Worm (Caenorhabditis elegans): ENCODE data around the gene eral-1.
A peak's percentile ranks its signal among the peaks of the same experiment; 100 is the strongest.

The eral-1 gene

DNA sequence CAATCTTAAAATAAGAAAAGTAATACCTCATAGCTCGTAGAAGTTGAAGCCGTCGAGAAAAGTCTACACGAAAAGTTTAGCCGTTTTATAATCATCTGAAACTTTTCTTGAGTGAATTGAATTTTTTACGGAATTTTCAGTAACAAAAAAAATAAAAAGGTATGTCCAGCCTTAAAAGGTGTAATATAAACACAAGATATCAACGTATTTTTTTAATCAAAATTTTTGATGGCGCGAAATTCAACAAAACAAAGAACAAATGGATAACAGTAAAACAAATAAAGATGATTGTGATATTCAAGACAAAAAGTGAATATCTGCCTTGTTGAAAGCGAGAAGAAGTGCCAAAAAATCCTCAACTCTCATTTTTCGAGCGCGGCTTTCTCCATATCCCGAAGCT is at the start of gene eral-1:
Gene eral-1 (minus strand): TSS at position 101 of the 400 bp plus-strand sequence.
- TF ChIP-seq bed-1 (GFP tag; IDR thresholded peaks at IDR 0.05) (no peak), let-526 (GFP tag; IDR thresholded peaks at IDR 0.05) (no peak), nfyb-1 (GFP tag; IDR thresholded peaks at IDR 0.05) (no peak), aptf-3 (GFP tag; IDR thresholded peaks at IDR 0.05) (no peak), F57A8.1 (GFP tag; optimal IDR thresholded peaks at IDR 0.05) (no peak), unc-62 (GFP tag; optimal IDR thresholded peaks at IDR 0.05) (no peak), die-1 (tag; optimal IDR thresholded peaks at IDR 0.05) (no peak), dox-1 (GFP tag; IDR thresholded peaks at IDR 0.05) (no peak), attf-3 (GFP tag; conservative IDR thresholded peaks at IDR 0.05) (no peak), madf-3 (GFP tag; IDR thresholded peaks at IDR 0.05) (no peak), ztf-18 (tag; optimal IDR thresholded peaks at IDR 0.05) (no peak), mcd-1 (GFP tag; IDR thresholded peaks at IDR 0.05) (no peak), ztf-25 (GFP tag; IDR thresholded peaks at IDR 0.05) (no peak), lin-35 (GFP tag; optimal IDR thresholded peaks at IDR 0.05) (no peak), dpff-1 (tag; optimal IDR thresholded peaks at IDR 0.05) (no peak), aptf-2 (GFP tag; conservative IDR thresholded peaks at IDR 0.05) (no peak), egl-44 (GFP tag; IDR thresholded peaks at IDR 0.05) (no peak)

DNA sequence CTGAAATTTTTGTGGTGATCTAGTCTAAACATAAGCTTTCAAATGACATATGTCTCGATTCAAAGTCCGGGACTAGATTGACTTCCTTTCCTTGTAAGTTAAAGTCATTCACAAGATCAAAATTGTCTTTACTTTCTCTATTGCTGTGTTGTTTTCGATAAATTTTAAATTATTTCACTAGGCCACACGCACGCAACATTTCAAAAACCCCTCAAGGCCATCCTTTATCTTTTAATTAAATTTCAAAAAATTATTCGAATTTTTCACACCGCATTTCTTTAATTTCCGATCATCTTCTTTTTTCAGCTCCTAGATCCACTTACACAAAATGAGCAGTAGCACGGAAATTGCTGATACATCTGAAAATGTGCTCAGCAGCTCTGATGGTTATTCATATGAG is 46.7 kb upstream of the eral-1 start, which contains the start of gene ZK1307.7:
Gene ZK1307.7 (plus strand): TSS at position 301 of the 400 bp plus-strand sequence.
- TF ChIP-seq mes-4 (tag; optimal IDR thresholded peaks at IDR 0.05) = no peak
- no peak for TF ChIP-seq snpc-1.1 (tag; optimal IDR thresholded peaks at IDR 0.05; ENCODE audit: insufficient read depth)
- no peak for TF ChIP-seq dpff-1 (tag; optimal IDR thresholded peaks at IDR 0.05)
- no peak for TF ChIP-seq attf-5 (GFP tag; optimal IDR thresholded peaks at IDR 0.05)
- TF ChIP-seq nhr-90 (tag; optimal IDR thresholded peaks at IDR 0.05) = no peak
- no peak for TF ChIP-seq F49E8.2 (tag; optimal IDR thresholded peaks at IDR 0.05; ENCODE audit: insufficient read depth)
- no peak for TF ChIP-seq fkh-3 (tag; optimal IDR thresholded peaks at IDR 0.05)

DNA sequence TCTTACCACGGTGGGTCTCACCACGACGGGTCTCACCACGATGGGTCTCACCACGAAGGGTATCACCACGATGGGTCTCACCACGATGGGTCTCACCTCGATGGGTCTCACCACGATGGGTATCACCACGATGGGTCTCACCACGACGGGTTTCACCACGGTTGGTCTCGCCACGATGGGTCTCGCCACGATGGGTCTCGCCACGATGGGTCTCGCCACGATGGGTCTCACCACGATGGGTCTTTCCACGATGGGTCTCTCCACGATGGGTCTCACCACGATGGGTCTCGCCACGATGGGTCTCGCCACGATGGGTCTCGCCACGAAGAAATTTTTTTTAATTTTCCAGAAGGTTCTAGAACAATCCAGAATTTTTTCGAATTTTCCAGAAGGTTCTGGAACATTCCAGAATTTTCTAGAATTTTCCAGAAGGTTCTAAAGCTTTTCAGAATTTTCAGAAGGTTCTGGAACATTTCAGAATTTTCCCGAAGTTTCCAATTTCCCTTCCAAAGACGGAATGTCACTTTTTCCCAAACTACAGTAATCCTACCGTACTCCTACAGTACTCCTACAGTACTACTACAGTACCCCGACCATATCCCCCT is 44.5 kb upstream of the eral-1 start:
- TF ChIP-seq F33H1.4 (GFP tag; IDR thresholded peaks at IDR 0.05) (peak; percentile 60), madf-3 (GFP tag; IDR thresholded peaks at IDR 0.05) (peak; percentile 70; the same call in 1 of the 2 replicates), madf-6 (GFP tag; IDR thresholded peaks at IDR 0.05) (peak; percentile 28), aptf-3 (GFP tag; IDR thresholded peaks at IDR 0.05) (0 out of 2 replicates have a peak, but pooled peaks have one; percentile 22), hsf-1 (GFP tag; IDR thresholded peaks at IDR 0.05) (peak; percentile 95), D2030.7 (GFP tag; IDR thresholded peaks at IDR 0.05) (peak; percentile 21; the same call in 1 of the 2 replicates), dox-1 (GFP tag; IDR thresholded peaks at IDR 0.05) (peak; percentile 33; the same call in 1 of the 2 replicates), egrh-3 (GFP tag; IDR thresholded peaks at IDR 0.05) (peak; percentile 14; the same call in 1 of the 2 replicates)

DNA sequence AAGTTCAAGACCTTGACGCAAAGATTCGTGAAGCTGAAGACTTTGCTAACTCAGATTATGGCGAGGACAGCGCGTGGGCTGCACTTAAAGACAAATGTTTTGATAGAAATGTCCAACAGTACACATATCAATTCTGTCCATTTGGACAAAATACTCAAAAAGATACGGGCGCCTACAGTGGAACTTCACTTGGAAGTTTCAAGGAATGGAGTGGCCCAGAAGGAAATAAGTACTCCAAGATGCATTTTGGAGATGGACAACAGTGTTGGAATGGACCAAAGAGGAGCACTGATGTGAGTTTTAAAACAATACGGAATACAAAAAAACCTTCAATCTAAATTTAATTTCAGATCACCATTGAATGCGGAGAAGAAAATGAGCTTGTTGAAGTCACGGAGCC is 36.4 kb upstream of the eral-1 start:
- TF ChIP-seq T26A5.8 (tag; optimal IDR thresholded peaks at IDR 0.05) (no peak), hmg-20 (GFP tag; IDR thresholded peaks at IDR 0.05) (no peak), ceh-100 (GFP tag; IDR thresholded peaks at IDR 0.05) (no peak), ztf-3 (GFP tag; optimal IDR thresholded peaks at IDR 0.05) (no peak)

All from whole organism, young adult.